Fruit fly (Drosophila melanogaster): ENCODE measurements around the gene colt.

Gene colt

DNA sequence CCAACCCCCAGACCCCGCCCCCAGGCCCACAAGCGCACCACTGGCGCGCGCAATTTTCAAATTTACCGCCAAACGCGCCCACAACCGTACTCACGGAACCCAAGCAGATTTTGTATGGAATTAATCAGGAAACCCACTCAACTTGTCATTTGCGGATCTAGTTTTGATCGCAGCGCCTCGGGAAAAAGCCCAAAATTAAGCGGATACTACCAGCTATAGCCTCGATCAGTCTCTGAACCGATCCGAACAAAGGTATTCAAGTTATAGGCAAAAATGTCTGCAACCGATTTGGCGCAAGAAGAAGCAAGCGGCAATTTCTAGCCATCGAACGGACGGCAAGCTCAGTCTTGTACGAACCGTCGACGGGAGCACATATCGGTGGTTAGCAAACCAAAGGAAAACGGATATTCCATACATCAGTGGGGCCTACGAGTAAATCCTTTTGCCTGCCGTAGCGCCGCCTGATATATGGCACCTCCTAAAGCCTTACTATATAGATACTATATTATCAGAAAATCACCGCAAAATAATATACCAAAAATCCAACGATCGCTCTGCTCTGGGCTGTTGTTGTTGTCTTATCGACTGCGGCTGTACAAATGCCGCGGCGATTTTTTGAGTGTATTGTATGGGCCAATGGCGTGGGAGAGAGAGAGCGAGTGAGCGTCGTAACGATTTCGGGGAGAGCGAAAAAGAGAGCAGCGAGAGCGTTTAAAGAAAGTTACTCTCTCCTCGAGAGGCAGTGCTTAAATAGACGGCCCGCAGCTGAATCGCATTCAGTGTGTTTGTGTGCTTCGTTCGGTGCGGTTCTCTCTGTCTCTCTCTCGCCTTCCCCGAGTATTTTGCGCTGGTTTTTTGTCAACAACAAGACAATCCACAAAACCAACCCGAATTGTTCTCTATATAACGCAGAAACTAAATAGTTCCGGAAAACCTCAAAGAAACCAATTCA is 17.1 kb downstream of the colt start, which contains the start of gene Pgk (continued):
- TF ChIP-seq Trl (optimal IDR thresholded peaks at IDR 0.05) (peak; percentile 99 to 100), Trl (GFP tag; optimal IDR thresholded peaks at IDR 0.05) (peak; percentile 91), CG13775 (GFP tag; optimal IDR thresholded peaks at IDR 0.05) (peak; percentile 20), dm (GFP tag; optimal IDR thresholded peaks at IDR 0.05) (no peak), ara (GFP tag; IDR thresholded peaks at IDR 0.05) (no peak), p53 (GFP tag; optimal IDR thresholded peaks at IDR 0.05) (peak; percentile 98), CG14014 (GFP tag; IDR thresholded peaks at IDR 0.05) (no peak), CG10565 (GFP tag; optimal IDR thresholded peaks at IDR 0.05) (no peak), her (GFP tag; optimal IDR thresholded peaks at IDR 0.05) (peak; percentile 33), lmd (GFP tag; IDR thresholded peaks at IDR 0.05) (no peak), dpn (GFP tag; optimal IDR thresholded peaks at IDR 0.05) (peak in 1 of 2 experiments; percentile 56), CG18599 (GFP tag; optimal IDR thresholded peaks at IDR 0.05) (peak; percentile 49), CG16779 (GFP tag; IDR thresholded peaks at IDR 0.05) (no peak), CG17385 (GFP tag; optimal IDR thresholded peaks at IDR 0.05) (peak; percentile 100), Mad (GFP tag; optimal IDR thresholded peaks at IDR 0.05) (no peak), fd96Cb (tag; optimal IDR thresholded peaks at IDR 0.05) (no peak), CG10959 (GFP tag; IDR thresholded peaks at IDR 0.05) (no peak), dati (GFP tag; IDR thresholded peaks at IDR 0.05) (no peak), run (tag; optimal IDR thresholded peaks at IDR 0.05) (peak; percentile 75), nmo (GFP tag; optimal IDR thresholded peaks at IDR 0.05) (peak; percentile 25)

DNA sequence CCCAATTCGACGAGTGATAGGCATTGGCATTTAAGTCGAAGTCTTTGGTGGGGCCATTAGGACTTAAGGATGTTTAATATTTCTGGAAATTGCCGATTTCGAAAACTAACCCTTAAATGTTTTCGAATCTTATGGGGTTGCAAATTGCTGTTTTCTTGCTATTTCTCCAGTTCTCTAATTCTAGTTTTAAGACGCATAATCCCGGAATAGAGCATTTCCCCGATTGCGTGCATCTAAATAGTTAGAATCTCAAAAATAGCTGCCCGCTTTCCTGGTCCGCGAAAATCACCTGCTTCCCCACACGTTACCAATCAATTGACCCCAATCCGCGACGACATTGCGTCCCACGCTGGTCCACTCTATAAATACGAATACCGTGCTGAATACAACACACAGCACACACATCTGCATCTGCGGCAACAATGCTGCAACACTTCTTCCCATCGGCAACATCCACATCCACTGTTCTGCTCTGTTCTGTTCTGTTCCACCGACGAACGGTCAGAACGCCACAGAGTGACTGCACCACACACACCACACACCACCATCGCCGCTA is 17.9 kb downstream of the colt start, which contains the start of gene Bacc:
TSS of gene Bacc (plus strand) at position 542 of the 556 bp plus-strand sequence.
- TF ChIP-seq tio (GFP tag; optimal IDR thresholded peaks at IDR 0.05) (peak; percentile 93), CG9797 (GFP tag; optimal IDR thresholded peaks at IDR 0.05) (peak; percentile 12), hb (GFP tag; IDR thresholded peaks at IDR 0.05; ENCODE audit: partially characterized antibody) (no peak), CG8089 (GFP tag; optimal IDR thresholded peaks at IDR 0.05) (peak; percentile 89), az2 (GFP tag; optimal IDR thresholded peaks at IDR 0.05) (peak; percentile 84), cg (GFP tag; optimal IDR thresholded peaks at IDR 0.05) (peak; percentile 53), ems (GFP tag; optimal IDR thresholded peaks at IDR 0.05) (peak; percentile 78), CG15514 (GFP tag; optimal IDR thresholded peaks at IDR 0.05) (peak; percentile 79), Pdp1 (GFP tag; optimal IDR thresholded peaks at IDR 0.05) (peak; percentile 73 to 87), Dip3 (GFP tag; optimal IDR thresholded peaks at IDR 0.05) (peak; percentile 87), chn (GFP tag; optimal IDR thresholded peaks at IDR 0.05) (peak; percentile 58), Sry-δ (GFP tag; optimal IDR thresholded peaks at IDR 0.05) (peak; percentile 52), vvl (GFP tag; IDR thresholded peaks at IDR 0.05) (no peak), CG15479 (GFP tag; optimal IDR thresholded peaks at IDR 0.05) (no peak), Asciz (GFP tag; optimal IDR thresholded peaks at IDR 0.05) (peak; percentile 83), Elba2 (GFP tag; optimal IDR thresholded peaks at IDR 0.05) (no peak), GATAe (GFP tag; conservative IDR thresholded peaks at IDR 0.05) (no peak), CG1233 (GFP tag; optimal IDR thresholded peaks at IDR 0.05) (peak; percentile 84), twi (tag; optimal IDR thresholded peaks at IDR 0.05) (peak; percentile 38), CG13775 (GFP tag; optimal IDR thresholded peaks at IDR 0.05) (peak; percentile 91), trem (tag; optimal IDR thresholded peaks at IDR 0.05) (peak; percentile 16), Antp (GFP tag; optimal IDR thresholded peaks at IDR 0.05) (peak; percentile 86), ab (GFP tag; optimal IDR thresholded peaks at IDR 0.05) (peak; percentile 71), CG4328 (GFP tag; optimal IDR thresholded peaks at IDR 0.05) (peak; percentile 83), caup (GFP tag; optimal IDR thresholded peaks at IDR 0.05; ENCODE audit: severe bottlenecking) (peak; percentile 87), CG5245 (GFP tag; optimal IDR thresholded peaks at IDR 0.05) (peak; percentile 74), zen (tag; optimal IDR thresholded peaks at IDR 0.05) (peak; percentile 45), seq (GFP tag; IDR thresholded peaks at IDR 0.05) (no peak), CG11398 (GFP tag; optimal IDR thresholded peaks at IDR 0.05) (peak; percentile 88)
